Fruit fly (Drosophila melanogaster) whole organism, embryonic: ENCODE data around the gene CG5541.
A peak's percentile ranks its signal among the peaks of the same experiment; 100 is the strongest.

ENCODE experiments used
- Awh ChIP-seq: fragments of 200-800 bp; sonication (Bioruptor generic); IDR thresholded peaks from 2 replicates; pipeline ENCODE4, ENCODE4 v1.3.6; 2022; ENCODE audit warnings: missing biosample characterization, missing genetic modification characterization
- CG10654 ChIP-seq: fragments of 200-800 bp; sonication (Bioruptor generic); optimal IDR thresholded peaks from 2 replicates; lab custom pipeline; 2016; ENCODE audit warnings: missing biosample characterization, missing genetic modification characterization
- CG10979 ChIP-seq: fragments of 200-800 bp; sonication (Bioruptor generic); optimal IDR thresholded peaks from 2 replicates; lab custom pipeline; 2018; ENCODE audit warnings: missing biosample characterization, mild to moderate bottlenecking, missing genetic modification characterization, moderate library complexity
- CG11723 ChIP-seq: fragments of 200-800 bp; sonication (Bioruptor generic); optimal IDR thresholded peaks from 2 replicates; lab custom pipeline; 2017; ENCODE audit warnings: missing biosample characterization, mild to moderate bottlenecking, missing genetic modification characterization
- CG12299 ChIP-seq: fragments of 200-800 bp; sonication (Bioruptor generic); optimal IDR thresholded peaks from 2 replicates; lab custom pipeline; 2018; ENCODE audit warnings: missing biosample characterization, mild to moderate bottlenecking, missing genetic modification characterization
- CG13287 ChIP-seq: fragments of 200-800 bp; sonication (Bioruptor generic); IDR thresholded peaks from 2 replicates; pipeline ENCODE4 v1.3.6; 2022; ENCODE audit warnings: missing biosample characterization, missing genetic modification characterization; ENCODE audit not compliant: partially characterized antibody
- CG1529 ChIP-seq: fragments of 200-800 bp; sonication (Bioruptor generic); optimal IDR thresholded peaks from 3 replicates; lab custom pipeline; 2018; ENCODE audit warnings: missing biosample characterization, missing genetic modification characterization
- CG16813 ChIP-seq: fragments of 200-800 bp; sonication (Bioruptor generic); IDR thresholded peaks from 3 replicates; pipeline ENCODE4 v1.3.6; 2022; ENCODE audit warnings: missing biosample characterization, missing genetic modification characterization; ENCODE audit not compliant: partially characterized antibody
- CG17328 ChIP-seq: fragments of 200-800 bp; sonication (Bioruptor generic); IDR thresholded peaks from 2 replicates; pipeline ENCODE4 v1.3.6; 2022; ENCODE audit warnings: missing biosample characterization, missing genetic modification characterization
- CG17361 ChIP-seq: fragments of 200-800 bp; sonication (Bioruptor generic); IDR thresholded peaks from 3 replicates; pipeline ENCODE4 v1.3.6; 2022; ENCODE audit warnings: missing biosample characterization, missing genetic modification characterization
- CG3847 ChIP-seq: fragments of 200-800 bp; sonication (Bioruptor generic); IDR thresholded peaks from 2 replicates; pipeline ENCODE4 v1.3.6; 2022; ENCODE audit warnings: missing biosample characterization, missing genetic modification characterization
- CG3995 ChIP-seq: fragments of 200-800 bp; sonication (Bioruptor generic); optimal IDR thresholded peaks from 3 replicates; lab custom pipeline; 2016; ENCODE audit warnings: missing biosample characterization, missing genetic modification characterization
- CG4404 ChIP-seq: fragments of 200-800 bp; sonication (Bioruptor generic); IDR thresholded peaks from 2 replicates; pipeline ENCODE4 v1.3.6; 2022; ENCODE audit warnings: missing biosample characterization, missing genetic modification characterization
- CG6689 ChIP-seq: fragments of 200-800 bp; sonication (Bioruptor generic); IDR thresholded peaks from 2 replicates; pipeline ENCODE4 v1.3.6; 2022; ENCODE audit warnings: missing biosample characterization, missing genetic modification characterization
- CG8359 ChIP-seq: fragments of 200-800 bp; sonication (Bioruptor generic); optimal IDR thresholded peaks from 2 replicates; lab custom pipeline; 2017; ENCODE audit warnings: missing biosample characterization, mild to moderate bottlenecking, missing genetic modification characterization, borderline replicate concordance
- CG8478 ChIP-seq: fragments of >200 bp; optimal IDR thresholded peaks from 2 replicates; lab custom pipeline; 2018
- D19B ChIP-seq: fragments of 200-800 bp; sonication (Bioruptor generic); optimal IDR thresholded peaks from 2 replicates; lab custom pipeline; 2017; ENCODE audit warnings: missing biosample characterization, mild to moderate bottlenecking, missing genetic modification characterization
- Hr51 ChIP-seq, 2 experiments: fragments of 200-800 bp; sonication (Bioruptor generic); optimal IDR thresholded peaks; 2 replicates in 1 of 2; 3 replicates in 1 of 2; lab custom pipeline; 2016 to 2018; ENCODE audit warnings: missing biosample characterization in 2 of 2, missing genetic modification characterization in 2 of 2, mild to moderate bottlenecking in 1 of 2, moderate library complexity in 1 of 2
- Max ChIP-seq: fragments of 200-800 bp; sonication (Bioruptor generic); optimal IDR thresholded peaks from 2 replicates; lab custom pipeline; 2016; ENCODE audit warnings: missing biosample characterization, mild to moderate bottlenecking, missing genetic modification characterization
- Nf-YB ChIP-seq: fragments of 200-800 bp; sonication (Bioruptor generic); optimal IDR thresholded peaks from 3 replicates; lab custom pipeline; 2019; ENCODE audit warnings: missing biosample characterization, mild to moderate bottlenecking, missing genetic modification characterization, moderate library complexity
- Oli ChIP-seq: fragments of 200-800 bp; sonication (Bioruptor generic); optimal IDR thresholded peaks from 2 replicates; lab custom pipeline; 2018; ENCODE audit warnings: missing biosample characterization, mild to moderate bottlenecking, missing genetic modification characterization, moderate library complexity
- Pdp1 ChIP-seq, 2 experiments: fragments of 200-800 bp; sonication (Bioruptor generic); optimal IDR thresholded peaks; 3 replicates each; lab custom pipeline; 2016; ENCODE audit warnings: missing biosample characterization in 2 of 2, missing genetic modification characterization in 2 of 2, mild to moderate bottlenecking in 1 of 2, moderate library complexity in 1 of 2
- Rfx ChIP-seq: fragments of 200-800 bp; sonication (Bioruptor generic); IDR thresholded peaks from 2 replicates; pipeline ENCODE4 v1.3.6; 2022; ENCODE audit warnings: missing biosample characterization, missing genetic modification characterization
- Trl ChIP-seq, 3 experiments: fragments of >200 bp in 2 of 3; fragments of 200-800 bp in 1 of 3; sonication (Bioruptor generic) in 1 of 3; optimal IDR thresholded peaks; 2 replicates in 1 of 3; 3 replicates in 2 of 3; lab custom pipeline; 2016 to 2017; ENCODE audit warnings: missing biosample characterization in 1 of 3, missing genetic modification characterization in 1 of 3
- Vsx1 ChIP-seq: fragments of 200-800 bp; sonication (Bioruptor generic); optimal IDR thresholded peaks from 2 replicates; lab custom pipeline; 2017; ENCODE audit warnings: missing biosample characterization, mild to moderate bottlenecking, missing genetic modification characterization, missing genetic modification reagents
- Xbp1 ChIP-seq: fragments of 200-800 bp; sonication (Bioruptor generic); optimal IDR thresholded peaks from 3 replicates; lab custom pipeline; 2016; ENCODE audit warnings: missing biosample characterization, mild to moderate bottlenecking, missing genetic modification characterization
- ac ChIP-seq: fragments of 200-800 bp; sonication (Bioruptor generic); optimal IDR thresholded peaks from 3 replicates; lab custom pipeline; 2017; ENCODE audit warnings: missing biosample characterization, mild to moderate bottlenecking, missing genetic modification characterization
- cato ChIP-seq: fragments of 200-800 bp; sonication (Bioruptor generic); optimal IDR thresholded peaks from 2 replicates; lab custom pipeline; 2016; ENCODE audit warnings: missing biosample characterization, missing genetic modification characterization, borderline replicate concordance
- disco-r ChIP-seq: fragments of 200-800 bp; sonication (Bioruptor generic); optimal IDR thresholded peaks from 2 replicates; lab custom pipeline; 2016; ENCODE audit warnings: missing biosample characterization, missing genetic modification characterization
- dmrt11E ChIP-seq: fragments of 200-800 bp; sonication (Bioruptor generic); optimal IDR thresholded peaks from 3 replicates; lab custom pipeline; 2018; ENCODE audit warnings: missing biosample characterization, mild to moderate bottlenecking, missing genetic modification characterization, moderate library complexity
- dysf ChIP-seq: fragments of 200-800 bp; sonication (Bioruptor generic); IDR thresholded peaks from 3 replicates; pipeline ENCODE4 v1.3.6; 2022; ENCODE audit warnings: missing biosample characterization, missing genetic modification characterization
- en ChIP-seq: fragments of 200-800 bp; sonication (Bioruptor generic); optimal IDR thresholded peaks from 2 replicates; lab custom pipeline; 2016; ENCODE audit warnings: missing biosample characterization, missing genetic modification characterization
- eve ChIP-seq, 2 experiments: fragments of >200 bp; optimal IDR thresholded peaks; 2 replicates each; lab custom pipeline; 2017; ENCODE audit warnings: missing biosample characterization in 2 of 2, missing genetic modification characterization in 2 of 2
- gem ChIP-seq: fragments of 200-800 bp; sonication (Bioruptor generic); optimal IDR thresholded peaks from 2 replicates; lab custom pipeline; 2019; ENCODE audit warnings: missing biosample characterization, mild to moderate bottlenecking, missing genetic modification characterization, moderate library complexity
- gsb-n ChIP-seq: fragments of 200-800 bp; sonication (Bioruptor generic); optimal IDR thresholded peaks from 3 replicates; lab custom pipeline; 2018; ENCODE audit warnings: missing biosample characterization, mild to moderate bottlenecking, missing genetic modification characterization
- luna ChIP-seq: fragments of 200-800 bp; sonication (Bioruptor generic); optimal IDR thresholded peaks from 2 replicates; lab custom pipeline; 2016; ENCODE audit warnings: missing biosample characterization, missing genetic modification characterization
- mam ChIP-seq: fragments of 200-800 bp; sonication (Bioruptor generic); optimal IDR thresholded peaks from 3 replicates; lab custom pipeline; 2016; ENCODE audit warnings: missing biosample characterization, missing genetic modification characterization
- onecut ChIP-seq: fragments of 200-800 bp; sonication (Bioruptor generic); IDR thresholded peaks from 2 replicates; pipeline ENCODE4 v1.3.6; 2022; ENCODE audit warnings: missing biosample characterization, missing genetic modification characterization
- pfk ChIP-seq: fragments of 200-800 bp; sonication (Bioruptor generic); optimal IDR thresholded peaks from 2 replicates; lab custom pipeline; 2018; ENCODE audit warnings: missing biosample characterization, mild to moderate bottlenecking, missing genetic modification characterization, moderate library complexity
- pnt ChIP-seq: fragments of 200-800 bp; sonication (Bioruptor generic); optimal IDR thresholded peaks from 3 replicates; lab custom pipeline; 2016; ENCODE audit warnings: missing biosample characterization, missing genetic modification characterization
- prd ChIP-seq, 3 experiments: fragments of >200 bp in 2 of 3; fragments of 200-800 bp in 1 of 3; sonication (Bioruptor generic) in 1 of 3; optimal IDR thresholded peaks in 2 of 3; IDR thresholded peaks in 1 of 3; 2 replicates in 2 of 3; 3 replicates in 1 of 3; pipeline versions ENCODE4 v1.3.6 to Lab custom; 2017 to 2022; ENCODE audit warnings: missing biosample characterization in 1 of 3, missing genetic modification characterization in 1 of 3
- pros ChIP-seq: fragments of 200-800 bp; sonication (Bioruptor generic); optimal IDR thresholded peaks from 3 replicates; lab custom pipeline; 2019; ENCODE audit warnings: missing biosample characterization, mild to moderate bottlenecking, missing genetic modification characterization, moderate library complexity
- rib ChIP-seq: fragments of 200-800 bp; sonication (Bioruptor generic); IDR thresholded peaks from 2 replicates; pipeline ENCODE4 v1.3.6; 2022; ENCODE audit warnings: missing biosample characterization, missing genetic modification characterization
- row ChIP-seq: fragments of 200-800 bp; sonication (Bioruptor generic); IDR thresholded peaks from 3 replicates; pipeline ENCODE4 v1.3.6; 2022; ENCODE audit warnings: missing biosample characterization, missing genetic modification characterization
- sens ChIP-seq: fragments of 200-800 bp; sonication (Bioruptor generic); peaks from one replicate; lab custom pipeline; 2016; ENCODE audit warnings: missing biosample characterization, missing genetic modification characterization
- seq ChIP-seq: fragments of 200-800 bp; sonication (Bioruptor generic); IDR thresholded peaks from 2 replicates; pipeline ENCODE4 v1.3.6; 2022; ENCODE audit warnings: missing biosample characterization, missing genetic modification characterization
- sisA ChIP-seq: fragments of 200-800 bp; sonication (Bioruptor generic); IDR thresholded peaks from 2 replicates; pipeline ENCODE4 v1.3.6; 2022; ENCODE audit warnings: missing biosample characterization, missing genetic modification characterization
- ssp ChIP-seq: fragments of 200-800 bp; sonication (Bioruptor generic); IDR thresholded peaks from 2 replicates; pipeline ENCODE4 v1.3.6; 2022; ENCODE audit warnings: missing biosample characterization, missing genetic modification characterization
- stc ChIP-seq: fragments of 200-800 bp; sonication (Bioruptor generic); IDR thresholded peaks from 2 replicates; pipeline ENCODE4 v1.3.6; 2022; ENCODE audit warnings: missing biosample characterization, missing genetic modification characterization
- trh ChIP-seq: fragments of 200-800 bp; sonication (Bioruptor generic); optimal IDR thresholded peaks from 2 replicates; lab custom pipeline; 2016; ENCODE audit warnings: missing biosample characterization, missing genetic modification characterization

Gene CG5541

DNA sequence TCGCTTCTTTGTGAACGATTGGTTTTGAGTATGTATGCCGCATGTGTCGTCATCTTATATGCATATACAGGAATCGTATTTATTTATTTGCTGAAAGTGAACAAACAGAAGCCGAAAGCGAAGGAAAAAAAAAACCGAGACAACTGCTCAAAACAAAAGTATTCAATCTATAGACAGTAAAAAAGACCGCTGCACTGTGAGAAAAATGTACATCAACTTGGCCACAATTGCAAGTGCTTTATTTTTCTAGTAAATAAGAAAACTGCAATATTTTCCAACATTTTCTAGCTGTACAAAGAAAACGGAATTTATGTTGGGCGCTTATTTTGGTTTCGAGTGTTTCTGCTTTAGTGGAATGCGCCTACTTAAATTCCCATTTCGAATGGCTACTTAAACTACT lies 17.0 kb upstream of the CG5541 start:
- no peak for TF ChIP-seq CG11723 (GFP tag; lab: Kevin White, UChicago)
- peak; percentile 14 for TF ChIP-seq CG10979 (tag; lab: Kevin White, UChicago)
- TF ChIP-seq mam (GFP tag; lab: Kevin White, UChicago) = no peak
- TF ChIP-seq Rfx (GFP tag; lab: Robert Waterston, UW) = peak; percentile 27; the same call in 1 of the 2 replicates
- peak; percentile 23 for TF ChIP-seq disco-r (GFP tag; lab: Kevin White, UChicago)
- 0 out of 2 replicates have a peak, but pooled peaks have one; percentile 27 for TF ChIP-seq sisA (GFP tag; lab: Robert Waterston, UW)
- TF ChIP-seq ssp (GFP tag; lab: Robert Waterston, UW) = no peak
- TF ChIP-seq Vsx1 (GFP tag; lab: Kevin White, UChicago) = no peak
- TF ChIP-seq CG8359 (GFP tag; lab: Kevin White, UChicago) = no peak
- peak; percentile 10 for TF ChIP-seq CG1529 (GFP tag; lab: Kevin White, UChicago)
- TF ChIP-seq CG12299 (tag; lab: Kevin White, UChicago) = no peak
- no peak for TF ChIP-seq ac
- TF ChIP-seq row = peak; percentile 26; the same call in 2 of the 3 replicates
- no peak for TF ChIP-seq cato (GFP tag; lab: Kevin White, UChicago)
- TF ChIP-seq eve (GFP tag; optimal IDR thresholded peaks at IDR 0.05; lab: Kevin White, UChicago) = no peak
- TF ChIP-seq CG6689 = peak; percentile 29; the same call in 1 of the 2 replicates
- TF ChIP-seq CG13287 (GFP tag; lab: Robert Waterston, UW) = no peak
- TF ChIP-seq CG3847 (GFP tag; lab: Robert Waterston, UW) = no peak
- TF ChIP-seq gem = peak; percentile 46
- TF ChIP-seq CG10654 = no peak
- no peak for TF ChIP-seq CG16813 (GFP tag; lab: Robert Waterston, UW)
- TF ChIP-seq Hr51 (GFP tag; optimal IDR thresholded peaks at IDR 0.05; lab: Kevin White, UChicago) = peak in 1 of 2 experiments; percentile 32
- TF ChIP-seq prd (optimal IDR thresholded peaks at IDR 0.05; lab: Kevin White, UChicago) = no peak
- TF ChIP-seq prd (GFP tag; IDR thresholded peaks at IDR 0.05; lab: Robert Waterston, UW) = peak; percentile 49; the same call in 2 of the 3 replicates
- peak; percentile 10 for TF ChIP-seq en (GFP tag; lab: Kevin White, UChicago)
- no peak for TF ChIP-seq rib (GFP tag; lab: Robert Waterston, UW)
- TF ChIP-seq dmrt11E (tag; lab: Kevin White, UChicago) = peak; percentile 19
- TF ChIP-seq dysf (GFP tag; lab: Robert Waterston, UW) = 0 out of 3 replicates have a peak, but pooled peaks have one; percentile 24
- no peak for TF ChIP-seq pfk
- TF ChIP-seq pnt (GFP tag; lab: Kevin White, UChicago) = peak; percentile 5
- TF ChIP-seq trh (GFP tag; lab: Kevin White, UChicago) = no peak
- TF ChIP-seq CG17361 (GFP tag; lab: Robert Waterston, UW) = 0 out of 3 replicates have a peak, but pooled peaks have one; percentile 13
- TF ChIP-seq luna (GFP tag; lab: Kevin White, UChicago) = no peak
- TF ChIP-seq pros (GFP tag; lab: Kevin White, UChicago) = no peak
- no peak for TF ChIP-seq Max (GFP tag; lab: Kevin White, UChicago)
- no peak for TF ChIP-seq Nf-YB
- TF ChIP-seq CG3995 = no peak
- peak; percentile 45; the same call in 1 of the 2 replicates for TF ChIP-seq CG17328
- peak; percentile 39 for TF ChIP-seq Oli (tag; lab: Kevin White, UChicago)
- TF ChIP-seq onecut (GFP tag; lab: Robert Waterston, UW) = no peak
- TF ChIP-seq Awh (GFP tag; lab: Robert Waterston, UW) = 0 out of 2 replicates have a peak, but pooled peaks have one; percentile 46
- TF ChIP-seq Pdp1 (GFP tag; optimal IDR thresholded peaks at IDR 0.05; lab: Kevin White, UChicago) = peak in 1 of 2 experiments; percentile 4
- no peak for TF ChIP-seq seq (GFP tag; lab: Robert Waterston, UW)
- no peak for TF ChIP-seq CG8478 (lab: Kevin White, UChicago)
- TF ChIP-seq D19B (GFP tag; lab: Kevin White, UChicago) = no peak
- TF ChIP-seq Xbp1 (GFP tag; lab: Kevin White, UChicago) = peak; percentile 23
- no peak for TF ChIP-seq Trl (optimal IDR thresholded peaks at IDR 0.05; lab: Kevin White, UChicago)
- TF ChIP-seq Trl (GFP tag; optimal IDR thresholded peaks at IDR 0.05; lab: Kevin White, UChicago) = peak; percentile 1
- TF ChIP-seq gsb-n (tag; lab: Kevin White, UChicago) = peak; percentile 8
- 0 out of 2 replicates have a peak, but pooled peaks have one; percentile 7 for TF ChIP-seq stc
- no peak for TF ChIP-seq CG4404 (GFP tag; lab: Robert Waterston, UW)
- TF ChIP-seq sens (GFP tag; lab: Kevin White, UChicago) = peak; percentile 88
